Fruit fly (Drosophila melanogaster) whole organism, prepupa: ENCODE data around the gene CG15506.
A peak's percentile ranks its signal among the peaks of the same experiment; 100 is the strongest.

Experiments used
- Blimp-1 ChIP-seq: fragments of 200-800 bp; sonication (Bioruptor generic); optimal IDR thresholded peaks from 3 replicates; lab custom pipeline; 2017; ENCODE audit warnings: missing biosample characterization, missing genetic modification characterization, mild to moderate bottlenecking, moderate library complexity, missing genetic modification reagents
- CG10631 ChIP-seq: fragments of 200-800 bp; sonication (Bioruptor generic); optimal IDR thresholded peaks from 2 replicates; lab custom pipeline; 2016; ENCODE audit warnings: missing biosample characterization, missing genetic modification characterization
- CG10669 ChIP-seq: fragments of 200-800 bp; sonication (Bioruptor generic); optimal IDR thresholded peaks from 3 replicates; lab custom pipeline; 2018; ENCODE audit warnings: missing biosample characterization, mild to moderate bottlenecking, missing genetic modification characterization, moderate library complexity
- CG11294 ChIP-seq: fragments of 200-800 bp; sonication (Bioruptor generic); IDR thresholded peaks from 2 replicates; pipeline ENCODE4 v1.3.6; 2022; ENCODE audit warnings: missing biosample characterization, missing genetic modification characterization
- CG11762 ChIP-seq: fragments of 200-800 bp; sonication (Bioruptor generic); optimal IDR thresholded peaks from 3 replicates; lab custom pipeline; 2016; ENCODE audit warnings: missing biosample characterization, missing genetic modification characterization; ENCODE audit not compliant: insufficient read depth
- CG15336 ChIP-seq: fragments of 200-800 bp; sonication (Bioruptor generic); IDR thresholded peaks from 2 replicates; pipeline ENCODE4 v1.3.6; 2022; ENCODE audit warnings: missing biosample characterization, missing genetic modification characterization
- CG1621 ChIP-seq: fragments of 200-800 bp; sonication (Bioruptor generic); optimal IDR thresholded peaks from 3 replicates; lab custom pipeline; 2018; ENCODE audit warnings: missing biosample characterization, mild to moderate bottlenecking, missing genetic modification characterization
- CG16779 ChIP-seq: fragments of 200-800 bp; sonication (Bioruptor generic); optimal IDR thresholded peaks from 3 replicates; lab custom pipeline; 2017; ENCODE audit warnings: missing biosample characterization, mild to moderate bottlenecking, missing genetic modification characterization
- CG3032 ChIP-seq: fragments of 200-800 bp; optimal IDR thresholded peaks from 2 replicates; lab custom pipeline; 2019; ENCODE audit warnings: missing biosample characterization, mild to moderate bottlenecking, missing genetic modification characterization, moderate library complexity
- CG34406 ChIP-seq: fragments of 200-800 bp; sonication (Bioruptor generic); optimal IDR thresholded peaks from 3 replicates; lab custom pipeline; 2016; ENCODE audit warnings: missing biosample characterization, missing genetic modification characterization
- CG3919 ChIP-seq: fragments of 200-800 bp; sonication (Bioruptor generic); optimal IDR thresholded peaks from 3 replicates; lab custom pipeline; 2016; ENCODE audit warnings: missing biosample characterization, missing genetic modification characterization
- CG4318 ChIP-seq: fragments of 200-800 bp; sonication (Bioruptor generic); optimal IDR thresholded peaks from 3 replicates; lab custom pipeline; 2017; ENCODE audit warnings: missing biosample characterization, mild to moderate bottlenecking, missing genetic modification characterization
- CG6163 ChIP-seq: fragments of 200-800 bp; sonication (Bioruptor generic); IDR thresholded peaks from 3 replicates; pipeline ENCODE4 v1.3.6; 2022; ENCODE audit warnings: missing biosample characterization, missing genetic modification characterization
- CG6276 ChIP-seq: fragments of 200-800 bp; sonication (Bioruptor generic); optimal IDR thresholded peaks from 2 replicates; lab custom pipeline; 2017; ENCODE audit warnings: missing biosample characterization, mild to moderate bottlenecking, missing genetic modification characterization
- CG6792 ChIP-seq: fragments of 200-800 bp; sonication (Bioruptor generic); optimal IDR thresholded peaks from 3 replicates; lab custom pipeline; 2016; ENCODE audit warnings: missing biosample characterization, missing genetic modification characterization
- CG6808 ChIP-seq: fragments of 200-800 bp; sonication (Bioruptor generic); optimal IDR thresholded peaks from 3 replicates; lab custom pipeline; 2017; ENCODE audit warnings: missing biosample characterization, missing genetic modification characterization, mild to moderate bottlenecking, moderate library complexity, missing genetic modification reagents
- CG6854 ChIP-seq: fragments of 200-800 bp; sonication (Bioruptor generic); optimal IDR thresholded peaks from 2 replicates; lab custom pipeline; 2017; ENCODE audit warnings: missing biosample characterization, mild to moderate bottlenecking, missing genetic modification characterization
- CG7368 ChIP-seq: fragments of 200-800 bp; sonication (Bioruptor generic); optimal IDR thresholded peaks from 3 replicates; lab custom pipeline; 2016; ENCODE audit warnings: missing biosample characterization, missing genetic modification characterization
- CG8632 ChIP-seq: fragments of 200-800 bp; sonication (Bioruptor generic); optimal IDR thresholded peaks from 3 replicates; lab custom pipeline; 2016; ENCODE audit warnings: missing biosample characterization, missing genetic modification characterization
- CG9139 ChIP-seq: fragments of 200-800 bp; sonication (Bioruptor generic); optimal IDR thresholded peaks from 3 replicates; lab custom pipeline; 2017; ENCODE audit warnings: missing biosample characterization, mild to moderate bottlenecking, missing genetic modification characterization
- Eip75B ChIP-seq: fragments of 200-800 bp; sonication (Bioruptor generic); optimal IDR thresholded peaks from 3 replicates; lab custom pipeline; 2016; ENCODE audit warnings: missing biosample characterization, missing genetic modification characterization
- Eip78C ChIP-seq: fragments of 200-800 bp; sonication (Bioruptor generic); peaks from one replicate; lab custom pipeline; 2016; ENCODE audit warnings: missing biosample characterization, missing genetic modification characterization
- Eip93F ChIP-seq: fragments of 200-800 bp; sonication (Bioruptor generic); optimal IDR thresholded peaks from 2 replicates; lab custom pipeline; 2016; ENCODE audit warnings: missing biosample characterization, mild to moderate bottlenecking, missing genetic modification characterization
- Ets96B ChIP-seq: fragments of 200-800 bp; optimal IDR thresholded peaks from 2 replicates; lab custom pipeline; 2019; ENCODE audit warnings: missing biosample characterization, mild to moderate bottlenecking, missing genetic modification characterization, moderate library complexity
- Gug ChIP-seq: fragments of 200-800 bp; sonication (Bioruptor generic); IDR thresholded peaks from 2 replicates; pipeline ENCODE4 v1.3.6; 2022; ENCODE audit warnings: missing biosample characterization, missing genetic modification characterization
- Hr38 ChIP-seq: sonication (Bioruptor generic); optimal IDR thresholded peaks from 2 replicates; lab custom pipeline; 2016; ENCODE audit warnings: missing biosample characterization, missing genetic modification characterization
- Hr39 ChIP-seq: fragments of 200-800 bp; sonication (Bioruptor generic); optimal IDR thresholded peaks from 2 replicates; lab custom pipeline; 2016; ENCODE audit warnings: missing biosample characterization, missing genetic modification characterization
- Hr4 ChIP-seq: fragments of 200-800 bp; sonication (Bioruptor generic); optimal IDR thresholded peaks from 3 replicates; lab custom pipeline; 2016; ENCODE audit warnings: missing biosample characterization, missing genetic modification characterization
- OdsH ChIP-seq: fragments of 200-800 bp; sonication (Bioruptor generic); optimal IDR thresholded peaks from 3 replicates; lab custom pipeline; 2016; ENCODE audit warnings: missing biosample characterization, missing genetic modification characterization
- Smox ChIP-seq: fragments of 200-800 bp; sonication (Bioruptor generic); optimal IDR thresholded peaks from 3 replicates; lab custom pipeline; 2016; ENCODE audit warnings: missing biosample characterization, missing genetic modification characterization
- Sox14 ChIP-seq: fragments of 200-800 bp; sonication (Bioruptor generic); optimal IDR thresholded peaks from 3 replicates; lab custom pipeline; 2016; ENCODE audit warnings: missing biosample characterization, missing genetic modification characterization
- Sox15 ChIP-seq: fragments of 200-800 bp; sonication (Bioruptor generic); optimal IDR thresholded peaks from 3 replicates; lab custom pipeline; 2016; ENCODE audit warnings: missing biosample characterization, missing genetic modification characterization
- achi ChIP-seq: fragments of 200-800 bp; sonication (Bioruptor generic); optimal IDR thresholded peaks from 3 replicates; lab custom pipeline; 2016; ENCODE audit warnings: missing biosample characterization, missing genetic modification characterization
- cyc ChIP-seq: fragments of 200-800 bp; sonication (Bioruptor generic); optimal IDR thresholded peaks from 3 replicates; lab custom pipeline; 2016; ENCODE audit warnings: missing biosample characterization, missing genetic modification characterization
- dac ChIP-seq: fragments of 200-800 bp; sonication (Bioruptor generic); optimal IDR thresholded peaks from 2 replicates; lab custom pipeline; 2017; ENCODE audit warnings: missing biosample characterization, mild to moderate bottlenecking, missing genetic modification characterization
- dsx ChIP-seq: fragments of 200-800 bp; optimal IDR thresholded peaks from 3 replicates; lab custom pipeline; 2019; ENCODE audit warnings: missing biosample characterization, mild to moderate bottlenecking, missing genetic modification characterization, moderate library complexity; ENCODE audit not compliant: poor library complexity, severe bottlenecking
- eg ChIP-seq: fragments of 200-800 bp; sonication (Bioruptor generic); IDR thresholded peaks from 3 replicates; pipeline ENCODE4 v1.3.6; 2022; ENCODE audit warnings: missing biosample characterization, missing genetic modification characterization
- esn ChIP-seq: fragments of 200-800 bp; sonication (Bioruptor generic); optimal IDR thresholded peaks from 2 replicates; lab custom pipeline; 2016; ENCODE audit warnings: missing biosample characterization, mild to moderate bottlenecking, missing genetic modification characterization, moderate library complexity
- fd59A ChIP-seq: fragments of 200-800 bp; sonication (Bioruptor generic); optimal IDR thresholded peaks from 2 replicates; lab custom pipeline; 2017; ENCODE audit warnings: missing biosample characterization, mild to moderate bottlenecking, missing genetic modification characterization, missing genetic modification reagents
- fkh ChIP-seq: fragments of 200-800 bp; sonication (Bioruptor generic); optimal IDR thresholded peaks from 3 replicates; lab custom pipeline; 2017; ENCODE audit warnings: missing biosample characterization, mild to moderate bottlenecking, missing genetic modification characterization, moderate library complexity
- net ChIP-seq: fragments of 200-800 bp; sonication (Bioruptor generic); optimal IDR thresholded peaks from 3 replicates; lab custom pipeline; 2016; ENCODE audit warnings: missing biosample characterization, missing genetic modification characterization
- salr ChIP-seq, 2 experiments: fragments of 200-800 bp; sonication (Bioruptor generic); optimal IDR thresholded peaks; 3 replicates each; lab custom pipeline; 2016 to 2018; ENCODE audit warnings: missing biosample characterization in 2 of 2, missing genetic modification characterization in 2 of 2, mild to moderate bottlenecking in 1 of 2
- spab ChIP-seq: fragments of 200-800 bp; sonication (Bioruptor generic); optimal IDR thresholded peaks from 2 replicates; lab custom pipeline; 2017; ENCODE audit warnings: missing biosample characterization, mild to moderate bottlenecking, missing genetic modification characterization, missing genetic modification reagents
- ss ChIP-seq, 2 experiments: fragments of 200-800 bp; sonication (Bioruptor generic); optimal IDR thresholded peaks; 2 replicates in 1 of 2; 3 replicates in 1 of 2; lab custom pipeline; 2017 to 2018; ENCODE audit warnings: mild to moderate bottlenecking in 2 of 2, missing biosample characterization in 2 of 2, missing genetic modification characterization in 2 of 2, moderate library complexity in 1 of 2
- svp ChIP-seq: fragments of 200-800 bp; sonication (Bioruptor generic); peaks from one replicate; lab custom pipeline; 2016; ENCODE audit warnings: missing biosample characterization, missing genetic modification characterization
- topi ChIP-seq: fragments of 200-800 bp; sonication (Bioruptor generic); optimal IDR thresholded peaks from 3 replicates; lab custom pipeline; 2016; ENCODE audit warnings: missing biosample characterization, missing genetic modification characterization

Gene CG15506

dm6 chr3R:29756153-29756552 is 37.7 kb downstream of the CG15506 start (continued):
- no peak for TF ChIP-seq CG4318 (GFP tag; lab: Kevin White, UChicago)
- TF ChIP-seq, all 60 proteins: peak for 7

- no peak for TF ChIP-seq OdsH (GFP tag; lab: Kevin White, UChicago)
- no peak for TF ChIP-seq Smox
- peak; percentile 0 for TF ChIP-seq CG6792 (GFP tag; lab: Kevin White, UChicago)
- TF ChIP-seq CG10631 (GFP tag; lab: Kevin White, UChicago): peak; percentile 18
- peak; percentile 44 for TF ChIP-seq CG8632 (GFP tag; lab: Kevin White, UChicago)
- TF ChIP-seq CG6808 (GFP tag; lab: Kevin White, UChicago): peak; percentile 65
- TF ChIP-seq svp: no peak
- TF ChIP-seq fd59A (GFP tag; lab: Kevin White, UChicago): peak; percentile 10
- peak; percentile 7 for TF ChIP-seq CG34406
- peak; percentile 25; the same call in 1 of the 2 replicates for TF ChIP-seq Gug
- TF ChIP-seq CG9139 (GFP tag; lab: Kevin White, UChicago): peak; percentile 72
- TF ChIP-seq CG6854 (GFP tag; lab: Kevin White, UChicago): peak; percentile 17
- peak; percentile 35 for TF ChIP-seq CG10669
- TF ChIP-seq fkh: no peak
- peak; percentile 55; the same call in 2 of the 3 replicates for TF ChIP-seq CG6163 (GFP tag; lab: Robert Waterston, UW)
- TF ChIP-seq CG11762: peak; percentile 19
- no peak; the same call in 1 of the 3 replicates for TF ChIP-seq eg
- peak in 1 of 2 experiments; percentile 45 for TF ChIP-seq salr (GFP tag; optimal IDR thresholded peaks at IDR 0.05; lab: Kevin White, UChicago)
- TF ChIP-seq topi (GFP tag; lab: Kevin White, UChicago): no peak
- peak; percentile 39 for TF ChIP-seq spab (GFP tag; lab: Kevin White, UChicago)
- TF ChIP-seq Hr39 (GFP tag; lab: Kevin White, UChicago): no peak
- no peak for TF ChIP-seq esn (GFP tag; lab: Kevin White, UChicago)
- no peak for TF ChIP-seq Eip93F (GFP tag; lab: Kevin White, UChicago)
- peak; percentile 59 for TF ChIP-seq Eip78C (GFP tag; lab: Kevin White, UChicago)
- peak; percentile 49 for TF ChIP-seq Sox14 (GFP tag; lab: Kevin White, UChicago)
- peak; percentile 14 for TF ChIP-seq net
- no peak for TF ChIP-seq dsx (GFP tag; lab: Kevin White, UChicago)
- peak; percentile 54 for TF ChIP-seq Hr38 (GFP tag; lab: Kevin White, UChicago)
- TF ChIP-seq CG4318 (GFP tag; lab: Kevin White, UChicago): no peak
- no peak; the same call in 1 of the 2 replicates for TF ChIP-seq CG11294 (GFP tag; lab: Robert Waterston, UW)
- no peak for TF ChIP-seq CG15336 (GFP tag; lab: Robert Waterston, UW)
- TF ChIP-seq CG16779 (tag; lab: Kevin White, UChicago): peak; percentile 6
- no peak for TF ChIP-seq achi (GFP tag; lab: Kevin White, UChicago)
- no peak for TF ChIP-seq Blimp-1
- peak; percentile 55 to 60 for TF ChIP-seq ss (GFP tag; optimal IDR thresholded peaks at IDR 0.05; lab: Kevin White, UChicago)
- no peak for TF ChIP-seq Hr4 (GFP tag; lab: Kevin White, UChicago)
- peak; percentile 56 for TF ChIP-seq CG1621 (tag; lab: Kevin White, UChicago)
- TF ChIP-seq, all 60 proteins: peak for 21
Measured at dm6 chr3R:29757226-29757625, 38.8 kb downstream of the CG15506 start.

- TF ChIP-seq CG7368 (no peak), ss (GFP tag; optimal IDR thresholded peaks at IDR 0.05; lab: Kevin White, UChicago) (no peak), cyc (GFP tag; lab: Kevin White, UChicago) (peak; percentile 56), net (no peak), CG3919 (peak; percentile 48), Blimp-1 (no peak), CG6276 (peak; percentile 45), CG1621 (tag; lab: Kevin White, UChicago) (no peak), CG10669 (peak; percentile 26), CG34406 (peak; percentile 27), Eip78C (GFP tag; lab: Kevin White, UChicago) (peak; percentile 93), CG3032 (tag; lab: Kevin White, UChicago) (peak; percentile 35), CG4318 (GFP tag; lab: Kevin White, UChicago) (peak; percentile 73), CG9139 (GFP tag; lab: Kevin White, UChicago) (no peak), topi (GFP tag; lab: Kevin White, UChicago) (peak; percentile 65), CG15336 (GFP tag; lab: Robert Waterston, UW) (peak; percentile 74), CG6854 (GFP tag; lab: Kevin White, UChicago) (no peak), Ets96B (peak; percentile 40), CG6808 (GFP tag; lab: Kevin White, UChicago) (peak; percentile 22), eg (peak; percentile 76), Sox15 (GFP tag; lab: Kevin White, UChicago) (peak; percentile 30), fkh (no peak), dac (peak; percentile 58), Sox14 (GFP tag; lab: Kevin White, UChicago) (peak; percentile 14), Eip75B (GFP tag; lab: Kevin White, UChicago) (peak; percentile 48)
Measured at dm6 chr3R:29757681-29758080, 39.2 kb downstream of the CG15506 start.
